Fruit fly (Drosophila melanogaster) whole organism, embryonic: Measurements from ENCODE around the gene beta4GalT7.

ENCODE experiments used
- Ada2b ChIP-seq: fragments of 200-800 bp; sonication (Bioruptor generic); IDR thresholded peaks from 2 replicates; pipeline ENCODE4 v1.3.6; 2022; ENCODE audit warnings: missing biosample characterization, missing genetic modification characterization
- Aef1 ChIP-seq: fragments of 200-800 bp; sonication (Bioruptor generic); IDR thresholded peaks from 3 replicates; pipeline ENCODE4 v1.3.6; 2022; ENCODE audit warnings: missing biosample characterization, missing genetic modification characterization
- Asciz ChIP-seq: fragments of 200-800 bp; sonication (Bioruptor generic); optimal IDR thresholded peaks from 2 replicates; lab custom pipeline; 2017; ENCODE audit warnings: missing biosample characterization, mild to moderate bottlenecking, missing genetic modification characterization, missing genetic modification reagents
- CG1024 ChIP-seq: fragments of 200-800 bp; sonication (Bioruptor generic); IDR thresholded peaks from 2 replicates; pipeline ENCODE4 v1.3.6; 2022; ENCODE audit warnings: missing biosample characterization, missing genetic modification characterization
- CG10431 ChIP-seq: fragments of 200-800 bp; sonication (Bioruptor generic); optimal IDR thresholded peaks from 3 replicates; lab custom pipeline; 2018; ENCODE audit warnings: missing biosample characterization, mild to moderate bottlenecking, missing genetic modification characterization
- CG11085 ChIP-seq: fragments of 200-800 bp; sonication (Bioruptor generic); IDR thresholded peaks from 2 replicates; pipeline ENCODE4 v1.3.6; 2022; ENCODE audit warnings: missing biosample characterization, missing genetic modification characterization
- CG12769 ChIP-seq: fragments of 200-800 bp; sonication (Bioruptor generic); optimal IDR thresholded peaks from 2 replicates; lab custom pipeline; 2019; ENCODE audit warnings: missing biosample characterization, mild to moderate bottlenecking, missing genetic modification characterization, moderate library complexity
- CG14014 ChIP-seq: fragments of 200-800 bp; sonication (Bioruptor generic); IDR thresholded peaks from 2 replicates; pipeline ENCODE4 v1.3.6; 2022; ENCODE audit warnings: missing biosample characterization, missing genetic modification characterization
- CG15011 ChIP-seq: fragments of 200-800 bp; sonication (Bioruptor generic); optimal IDR thresholded peaks from 3 replicates; lab custom pipeline; 2018; ENCODE audit warnings: missing biosample characterization, mild to moderate bottlenecking, missing genetic modification characterization
- CG17612 ChIP-seq: fragments of 200-800 bp; sonication (Bioruptor generic); IDR thresholded peaks from 2 replicates; pipeline ENCODE4 v1.3.6; 2022; ENCODE audit warnings: missing biosample characterization, missing genetic modification characterization
- CG17829 ChIP-seq: fragments of 200-800 bp; optimal IDR thresholded peaks from 2 replicates; lab custom pipeline; 2019; ENCODE audit warnings: missing biosample characterization, mild to moderate bottlenecking, missing genetic modification characterization, moderate library complexity
- CG32532 ChIP-seq: fragments of 200-800 bp; sonication (Bioruptor generic); IDR thresholded peaks from 2 replicates; pipeline ENCODE4 v1.3.6; 2022; ENCODE audit warnings: missing biosample characterization, missing genetic modification characterization
- CG3847 ChIP-seq: fragments of 200-800 bp; sonication (Bioruptor generic); IDR thresholded peaks from 2 replicates; pipeline ENCODE4 v1.3.6; 2022; ENCODE audit warnings: missing biosample characterization, missing genetic modification characterization
- CG4328 ChIP-seq: fragments of 200-800 bp; sonication (Bioruptor generic); optimal IDR thresholded peaks from 3 replicates; lab custom pipeline; 2017; ENCODE audit warnings: missing biosample characterization, missing genetic modification reagents, missing genetic modification characterization
- CG7372 ChIP-seq: fragments of 200-800 bp; sonication (Bioruptor generic); IDR thresholded peaks from 2 replicates; pipeline ENCODE4 v1.3.6; 2022; ENCODE audit warnings: missing biosample characterization, missing genetic modification characterization
- CG7987 ChIP-seq: fragments of 200-800 bp; sonication (Bioruptor generic); optimal IDR thresholded peaks from 2 replicates; lab custom pipeline; 2018; ENCODE audit warnings: missing biosample characterization, mild to moderate bottlenecking, missing genetic modification characterization, moderate library complexity
- CG8281 ChIP-seq: fragments of 200-800 bp; sonication (Bioruptor generic); optimal IDR thresholded peaks from 2 replicates; lab custom pipeline; 2018; ENCODE audit warnings: missing biosample characterization, mild to moderate bottlenecking, missing genetic modification characterization, moderate library complexity
- CG8290 ChIP-seq, 3 experiments: fragments of 200-800 bp; sonication (Bioruptor generic); optimal IDR thresholded peaks; 2 replicates each; lab custom pipeline; 2016 to 2019; ENCODE audit warnings: missing biosample characterization in 3 of 3, missing genetic modification characterization in 3 of 3, mild to moderate bottlenecking in 2 of 3, moderate library complexity in 1 of 3
- CrebB ChIP-seq: fragments of 200-800 bp; sonication (Bioruptor generic); optimal IDR thresholded peaks from 3 replicates; lab custom pipeline; 2018; ENCODE audit warnings: missing biosample characterization, mild to moderate bottlenecking, missing genetic modification characterization
- Doc3 ChIP-seq: fragments of 200-800 bp; sonication (Bioruptor generic); IDR thresholded peaks from 3 replicates; pipeline ENCODE4 v1.3.6; 2022; ENCODE audit warnings: missing biosample characterization, missing genetic modification characterization; ENCODE audit not compliant: partially characterized antibody
- ERR ChIP-seq: fragments of 200-800 bp; sonication (Bioruptor generic); optimal IDR thresholded peaks from 2 replicates; lab custom pipeline; 2016; ENCODE audit warnings: missing biosample characterization, missing genetic modification characterization
- Fer2 ChIP-seq: fragments of 200-800 bp; sonication (Bioruptor generic); optimal IDR thresholded peaks from 2 replicates; lab custom pipeline; 2018; ENCODE audit warnings: missing biosample characterization, mild to moderate bottlenecking, missing genetic modification characterization, moderate library complexity
- Hr78 ChIP-seq, 2 experiments: fragments of 200-800 bp in 1 of 2; fragments of >200 bp in 1 of 2; sonication (Bioruptor generic) in 1 of 2; optimal IDR thresholded peaks; 2 replicates each; lab custom pipeline; 2017 to 2019; ENCODE audit warnings: missing biosample characterization in 2 of 2, missing genetic modification characterization in 2 of 2, mild to moderate bottlenecking in 1 of 2, moderate library complexity in 1 of 2
- MBD-R2 ChIP-seq: fragments of 200-800 bp; sonication (Bioruptor generic); IDR thresholded peaks from 2 replicates; pipeline ENCODE4 v1.3.6; 2022; ENCODE audit warnings: missing biosample characterization, missing genetic modification characterization
- Neu2 ChIP-seq: fragments of 200-800 bp; sonication (Bioruptor generic); optimal IDR thresholded peaks from 3 replicates; lab custom pipeline; 2016; ENCODE audit warnings: missing biosample characterization, missing genetic modification characterization, borderline replicate concordance
- Nf-YB ChIP-seq: fragments of 200-800 bp; sonication (Bioruptor generic); optimal IDR thresholded peaks from 3 replicates; lab custom pipeline; 2019; ENCODE audit warnings: missing biosample characterization, mild to moderate bottlenecking, missing genetic modification characterization, moderate library complexity
- Opbp ChIP-seq: fragments of 200-800 bp; sonication (Bioruptor generic); IDR thresholded peaks from 3 replicates; pipeline ENCODE4 v1.3.6; 2022; ENCODE audit warnings: missing biosample characterization, missing genetic modification characterization; ENCODE audit not compliant: partially characterized antibody
- bab2 ChIP-seq: fragments of 200-800 bp; sonication (Bioruptor generic); optimal IDR thresholded peaks from 2 replicates; lab custom pipeline; 2016; ENCODE audit warnings: missing biosample characterization, missing genetic modification characterization
- bbx ChIP-seq: fragments of 200-800 bp; sonication (Bioruptor generic); IDR thresholded peaks from 2 replicates; pipeline ENCODE4 v1.3.6; 2022; ENCODE audit warnings: missing biosample characterization, missing genetic modification characterization; ENCODE audit not compliant: partially characterized antibody
- btn ChIP-seq: fragments of 200-800 bp; sonication (Bioruptor generic); optimal IDR thresholded peaks from 2 replicates; lab custom pipeline; 2016; ENCODE audit warnings: missing biosample characterization, missing genetic modification characterization
- crc ChIP-seq: fragments of 200-800 bp; sonication (Bioruptor generic); optimal IDR thresholded peaks from 2 replicates; lab custom pipeline; 2016; ENCODE audit warnings: missing biosample characterization, missing genetic modification characterization
- disco-r ChIP-seq: fragments of 200-800 bp; sonication (Bioruptor generic); optimal IDR thresholded peaks from 2 replicates; lab custom pipeline; 2016; ENCODE audit warnings: missing biosample characterization, missing genetic modification characterization
- dmrt11E ChIP-seq: fragments of 200-800 bp; sonication (Bioruptor generic); optimal IDR thresholded peaks from 3 replicates; lab custom pipeline; 2018; ENCODE audit warnings: missing biosample characterization, mild to moderate bottlenecking, missing genetic modification characterization, moderate library complexity
- emc ChIP-seq: fragments of 200-800 bp; sonication (Bioruptor generic); optimal IDR thresholded peaks from 2 replicates; lab custom pipeline; 2016; ENCODE audit warnings: missing biosample characterization, missing genetic modification characterization
- ems ChIP-seq: fragments of 200-800 bp; sonication (Bioruptor generic); optimal IDR thresholded peaks from 3 replicates; lab custom pipeline; 2016; ENCODE audit warnings: missing biosample characterization, missing genetic modification characterization
- gt ChIP-seq: fragments of 200-800 bp; sonication (Bioruptor generic); IDR thresholded peaks from 2 replicates; pipeline ENCODE4 v1.3.6; 2022; ENCODE audit warnings: missing biosample characterization, missing genetic modification characterization
- ham ChIP-seq: fragments of 200-800 bp; sonication (Bioruptor generic); IDR thresholded peaks from 2 replicates; pipeline ENCODE4 v1.3.6; 2022; ENCODE audit warnings: missing biosample characterization, missing genetic modification characterization
- hth ChIP-seq: fragments of >200 bp; optimal IDR thresholded peaks from 2 replicates; lab custom pipeline; 2017; ENCODE audit warnings: inconsistent platforms
- inv ChIP-seq: fragments of 200-800 bp; sonication (Bioruptor generic); IDR thresholded peaks from 2 replicates; pipeline ENCODE4 v1.3.6; 2022; ENCODE audit warnings: missing biosample characterization, missing genetic modification characterization; ENCODE audit not compliant: partially characterized antibody
- kah ChIP-seq: fragments of 200-800 bp; sonication (Bioruptor generic); optimal IDR thresholded peaks from 2 replicates; lab custom pipeline; 2018; ENCODE audit warnings: missing biosample characterization, mild to moderate bottlenecking, missing genetic modification characterization
- kni ChIP-seq: fragments of 200-800 bp; sonication (Bioruptor generic); optimal IDR thresholded peaks from 3 replicates; lab custom pipeline; 2017; ENCODE audit warnings: mild to moderate bottlenecking, missing biosample characterization, missing genetic modification reagents, missing genetic modification characterization
- nerfin-2 ChIP-seq: fragments of 200-800 bp; sonication (Bioruptor generic); IDR thresholded peaks from 2 replicates; pipeline ENCODE4 v1.3.6; 2022; ENCODE audit warnings: missing biosample characterization, missing genetic modification characterization; ENCODE audit not compliant: partially characterized antibody
- nmo ChIP-seq: fragments of 200-800 bp; sonication (Bioruptor generic); optimal IDR thresholded peaks from 2 replicates; lab custom pipeline; 2018; ENCODE audit warnings: missing biosample characterization, mild to moderate bottlenecking, missing genetic modification characterization, moderate library complexity
- otp ChIP-seq: fragments of 200-800 bp; sonication (Bioruptor generic); IDR thresholded peaks from 3 replicates; pipeline ENCODE4, ENCODE4 v1.3.6; 2022; ENCODE audit warnings: missing biosample characterization, missing genetic modification characterization
- psq ChIP-seq: fragments of 200-800 bp; sonication (Bioruptor generic); optimal IDR thresholded peaks from 2 replicates; lab custom pipeline; 2017; ENCODE audit warnings: missing biosample characterization, missing genetic modification characterization
- repo ChIP-seq: fragments of 200-800 bp; sonication (Bioruptor generic); optimal IDR thresholded peaks from 2 replicates; lab custom pipeline; 2016; ENCODE audit warnings: missing biosample characterization, missing genetic modification characterization
- salm ChIP-seq: fragments of 200-800 bp; sonication (Bioruptor generic); optimal IDR thresholded peaks from 2 replicates; lab custom pipeline; 2018; ENCODE audit warnings: missing biosample characterization, mild to moderate bottlenecking, missing genetic modification characterization
- sqz ChIP-seq: fragments of 200-800 bp; sonication (Bioruptor generic); optimal IDR thresholded peaks from 3 replicates; lab custom pipeline; 2018; ENCODE audit warnings: missing biosample characterization, mild to moderate bottlenecking, missing genetic modification characterization
- unc-4 ChIP-seq: fragments of 200-800 bp; sonication (Bioruptor generic); IDR thresholded peaks from 2 replicates; pipeline ENCODE4 v1.3.6; 2022; ENCODE audit warnings: missing biosample characterization, missing genetic modification characterization; ENCODE audit not compliant: partially characterized antibody
- zfh2 ChIP-seq: fragments of 200-800 bp; sonication (Bioruptor generic); optimal IDR thresholded peaks from 2 replicates; lab custom pipeline; 2016; ENCODE audit warnings: missing biosample characterization, missing genetic modification characterization

The beta4GalT7 gene

DNA sequence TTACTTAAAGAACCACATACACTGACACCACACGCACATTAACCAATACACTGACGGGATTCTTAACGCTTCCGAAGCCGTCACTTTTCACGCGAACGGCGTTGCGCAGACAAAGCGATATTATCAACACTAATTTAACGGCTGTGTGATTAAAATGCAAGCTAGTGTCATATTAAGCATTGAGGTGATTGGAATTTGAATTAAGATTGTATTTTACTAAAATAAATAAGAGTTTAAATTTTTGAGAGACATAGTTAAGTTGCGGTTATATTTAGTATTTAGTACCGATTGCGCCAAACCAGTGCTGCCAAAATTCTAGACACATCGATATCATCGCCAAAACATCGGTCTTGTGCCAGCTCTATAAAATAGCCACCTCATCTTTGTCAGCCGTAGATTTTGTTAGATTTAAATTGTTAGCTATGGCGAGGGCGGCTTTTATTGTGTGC lies 16.0 kb downstream of the beta4GalT7 start, which contains the start of the genes Ythdf and bai (continued):
- TF ChIP-seq kah (no peak), bbx (peak; percentile 69), dmrt11E (tag; lab: Kevin White, UChicago) (peak; percentile 34), nerfin-2 (peak; percentile 56; the same call in 1 of the 2 replicates), Fer2 (tag; lab: Kevin White, UChicago) (no peak), CG17612 (GFP tag; lab: Robert Waterston, UW) (no peak), Doc3 (GFP tag; lab: Robert Waterston, UW) (peak; percentile 60), Nf-YB (GFP tag; lab: Kevin White, UChicago) (no peak), CG17829 (tag; lab: Kevin White, UChicago) (peak; percentile 38), repo (no peak), ham (no peak), CG1024 (GFP tag; lab: Robert Waterston, UW) (no peak), CrebB (tag; lab: Kevin White, UChicago) (peak; percentile 46), bab2 (GFP tag; lab: Kevin White, UChicago) (no peak), nmo (GFP tag; lab: Kevin White, UChicago) (peak; percentile 81), psq (GFP tag; lab: Kevin White, UChicago) (peak; percentile 49), sqz (GFP tag; lab: Kevin White, UChicago) (no peak), Aef1 (GFP tag; lab: Robert Waterston, UW) (no peak), crc (GFP tag; lab: Kevin White, UChicago) (no peak), CG7987 (GFP tag; lab: Kevin White, UChicago) (no peak), CG32532 (peak; percentile 48; the same call in 1 of the 2 replicates), salm (tag; lab: Kevin White, UChicago) (no peak), Ada2b (no peak), gt (GFP tag; lab: Robert Waterston, UW) (no peak), CG15011 (GFP tag; lab: Kevin White, UChicago) (no peak), kni (GFP tag; lab: Kevin White, UChicago) (no peak), otp (GFP tag; lab: Robert Waterston, UW) (no peak), CG3847 (peak; percentile 50; the same call in 1 of the 2 replicates), CG14014 (no peak), CG11085 (0 out of 2 replicates have a peak, but pooled peaks have one; percentile 19), ems (peak; percentile 15), MBD-R2 (GFP tag; lab: Robert Waterston, UW) (peak; percentile 59), ERR (peak; percentile 13), unc-4 (GFP tag; lab: Robert Waterston, UW) (peak; percentile 92), Neu2 (GFP tag; lab: Kevin White, UChicago) (no peak), CG4328 (GFP tag; lab: Kevin White, UChicago) (no peak), hth (lab: Kevin White, UChicago) (no peak), CG12769 (tag; lab: Kevin White, UChicago) (no peak), emc (GFP tag; lab: Kevin White, UChicago) (no peak), Opbp (GFP tag; lab: Robert Waterston, UW) (peak; percentile 74; the same call in 2 of the 3 replicates), zfh2 (GFP tag; lab: Kevin White, UChicago) (peak; percentile 69), CG8281 (no peak), CG8290 (GFP tag; optimal IDR thresholded peaks at IDR 0.05; lab: Kevin White, UChicago) (peak; percentile 43), CG8290 (tag; optimal IDR thresholded peaks at IDR 0.05; lab: Kevin White, UChicago) (peak in 1 of 2 experiments; percentile 5), Asciz (GFP tag; lab: Kevin White, UChicago) (no peak), disco-r (GFP tag; lab: Kevin White, UChicago) (no peak), CG7372 (no peak), Hr78 (GFP tag; optimal IDR thresholded peaks at IDR 0.05; lab: Kevin White, UChicago) (no peak), btn (GFP tag; lab: Kevin White, UChicago) (no peak), CG10431 (GFP tag; lab: Kevin White, UChicago) (no peak), inv (GFP tag; lab: Robert Waterston, UW) (peak; percentile 87)
